Worm (Caenorhabditis elegans) whole organism, L4/young adult: ENCODE data around the gene hen-1.

Source experiments
- W03F9.2 ChIP-seq: fragments of 150-350 bp; optimal IDR thresholded peaks from 2 replicates; lab custom pipeline; 2014; ENCODE audit warnings: missing biosample characterization, missing genetic modification characterization
- dao-5 ChIP-seq: sonication (generic microtip); optimal IDR thresholded peaks from 2 replicates; lab custom pipeline; 2016; ENCODE audit warnings: missing genotype, missing genetic modification characterization, moderate library complexity, missing compliant biosample characterization
- him-1 ChIP-seq: sonication (generic microtip); optimal IDR thresholded peaks from 2 replicates; lab custom pipeline; 2016; ENCODE audit warnings: missing genotype, missing genetic modification reagents, missing genetic modification characterization, missing compliant biosample characterization

DNA sequence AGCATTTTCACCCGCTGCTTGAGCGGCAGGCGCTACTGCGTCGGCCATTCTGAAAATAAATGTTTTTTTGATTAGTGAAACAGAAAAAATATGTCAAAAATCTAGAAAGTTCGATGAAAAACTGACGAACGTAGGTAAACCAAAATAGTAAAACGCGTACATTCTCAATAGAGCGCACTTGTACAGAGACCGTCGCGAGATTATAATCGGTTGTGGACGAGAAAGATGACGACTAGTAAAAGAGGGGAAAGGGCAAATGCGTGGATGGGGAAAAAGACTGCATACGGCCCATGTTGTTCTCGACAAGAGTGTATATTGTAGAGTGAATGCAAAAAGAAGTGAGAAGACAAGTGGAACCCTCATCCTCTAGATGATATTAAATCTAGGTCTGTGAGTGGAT lies 16.5 kb downstream of the hen-1 start, which contains the start of gene C36B7.6:
- TF ChIP-seq him-1 (tag; lab: Kevin White, UChicago) (no peak), W03F9.2 (tag; lab: Kevin White, UChicago) (no peak), dao-5 (tag; lab: Kevin White, UChicago) (no peak)
